Worm (Caenorhabditis elegans) whole organism, late embryonic: ENCODE results near the gene eif-3.G.
A peak's percentile ranks its signal among the peaks of the same experiment; 100 is the strongest.
"Not testable (repeated sequence)": the region's sequence is repeated elsewhere in the genome, so short reads cannot be mapped to it uniquely, and the experiment has no call there.

Experiments used
- F13H6.1 ChIP-seq: sonication (generic microtip); optimal IDR thresholded peaks from 2 replicates; lab custom pipeline; 2016; ENCODE audit warnings: missing genetic modification characterization, missing compliant biosample characterization
- ahr-1 ChIP-seq: sonication (generic microtip); optimal IDR thresholded peaks from 2 replicates; lab custom pipeline; 2016; ENCODE audit warnings: missing genetic modification characterization, missing compliant biosample characterization
- ama-1 ChIP-seq: fragments of 150-350 bp; optimal IDR thresholded peaks from 2 replicates; lab custom pipeline; 2014
- ceh-2 ChIP-seq: sonication (generic microtip); optimal IDR thresholded peaks from 2 replicates; lab custom pipeline; 2016; ENCODE audit warnings: missing genotype, missing genetic modification characterization, missing compliant biosample characterization
- ceh-24 ChIP-seq: sonication (generic microtip); optimal IDR thresholded peaks from 2 replicates; lab custom pipeline; 2016; ENCODE audit warnings: mild to moderate bottlenecking, missing genetic modification characterization, missing compliant biosample characterization
- ceh-6 ChIP-seq: fragments of 200-800 bp; sonication (Bioruptor generic); optimal IDR thresholded peaks from 2 replicates; lab custom pipeline; 2018; ENCODE audit warnings: mild to moderate bottlenecking, missing genetic modification characterization, missing compliant biosample characterization
- ceh-9 ChIP-seq: sonication (generic microtip); optimal IDR thresholded peaks from 2 replicates; lab custom pipeline; 2016; ENCODE audit warnings: mild to moderate bottlenecking, missing genetic modification characterization, inconsistent platforms, missing compliant biosample characterization
- elt-2 ChIP-seq: sonication (generic microtip); optimal IDR thresholded peaks from 2 replicates; lab custom pipeline; 2016; ENCODE audit warnings: missing genetic modification reagents, missing genetic modification characterization, missing compliant biosample characterization
- elt-4 ChIP-seq: sonication (generic microtip); optimal IDR thresholded peaks from 2 replicates; lab custom pipeline; 2016; ENCODE audit warnings: missing genetic modification characterization, missing compliant biosample characterization
- eyg-1 ChIP-seq: sonication (generic microtip); optimal IDR thresholded peaks from 2 replicates; lab custom pipeline; 2016; ENCODE audit warnings: missing genotype, missing genetic modification characterization, missing compliant biosample characterization
- fkh-10 ChIP-seq: fragments of 150-350 bp; optimal IDR thresholded peaks from 2 replicates; lab custom pipeline; 2014; ENCODE audit warnings: missing biosample characterization, missing genetic modification reagents, missing genetic modification characterization
- gmeb-2 ChIP-seq: sonication (generic microtip); optimal IDR thresholded peaks from 2 replicates; lab custom pipeline; 2016; ENCODE audit warnings: missing genetic modification characterization, inconsistent platforms, missing compliant biosample characterization
- hlh-15 ChIP-seq: sonication (generic microtip); optimal IDR thresholded peaks from 2 replicates; lab custom pipeline; 2016; ENCODE audit warnings: missing genetic modification characterization, missing compliant biosample characterization
- hlh-6 ChIP-seq: sonication (generic microtip); optimal IDR thresholded peaks from 2 replicates; lab custom pipeline; 2016; ENCODE audit warnings: missing genotype, missing genetic modification characterization, missing compliant biosample characterization
- lin-11 ChIP-seq: fragments of 200-800 bp; sonication (Bioruptor generic); optimal IDR thresholded peaks from 2 replicates; lab custom pipeline; 2018; ENCODE audit warnings: mild to moderate bottlenecking, missing genetic modification characterization, missing compliant biosample characterization
- madf-2 ChIP-seq: sonication (generic microtip); optimal IDR thresholded peaks from 2 replicates; lab custom pipeline; 2017; ENCODE audit warnings: missing genetic modification characterization, missing compliant biosample characterization
- nhr-11 ChIP-seq: fragments of 150-350 bp; optimal IDR thresholded peaks from 2 replicates; lab custom pipeline; 2014; ENCODE audit warnings: missing biosample characterization, missing genetic modification characterization
- nhr-232 ChIP-seq: sonication (generic microtip); optimal IDR thresholded peaks from 2 replicates; lab custom pipeline; 2016; ENCODE audit warnings: missing genetic modification characterization, missing compliant biosample characterization
- pha-2 ChIP-seq: sonication (generic microtip); optimal IDR thresholded peaks from 2 replicates; lab custom pipeline; 2017; ENCODE audit warnings: mild to moderate bottlenecking, missing genetic modification characterization, missing compliant biosample characterization
- pha-4 ChIP-seq: fragments of 150-350 bp; optimal IDR thresholded peaks from 2 replicates; lab custom pipeline; 2018; ENCODE audit warnings: missing biosample characterization, missing genetic modification reagents, missing genetic modification characterization
- pqm-1 ChIP-seq: sonication (generic microtip); optimal IDR thresholded peaks from 2 replicates; lab custom pipeline; 2016; ENCODE audit warnings: missing genetic modification characterization, missing compliant biosample characterization
- pros-1 ChIP-seq: fragments of 150-350 bp; optimal IDR thresholded peaks from 2 replicates; lab custom pipeline; 2014; ENCODE audit warnings: missing biosample characterization, missing genetic modification reagents, missing genetic modification characterization
- ref-2 ChIP-seq: sonication (generic microtip); optimal IDR thresholded peaks from 2 replicates; lab custom pipeline; 2016; ENCODE audit warnings: missing genetic modification characterization, missing compliant biosample characterization
- rnt-1 ChIP-seq: sonication (generic microtip); optimal IDR thresholded peaks from 2 replicates; lab custom pipeline; 2016; ENCODE audit warnings: missing genetic modification characterization, missing compliant biosample characterization
- sox-2 ChIP-seq: fragments of 200-800 bp; sonication (Bioruptor generic); IDR thresholded peaks from 2 replicates; pipeline ENCODE4 v1.3.6; 2022; ENCODE audit warnings: missing genetic modification reagents, missing genetic modification characterization, missing compliant biosample characterization
- tbx-2 ChIP-seq: sonication (generic microtip); optimal IDR thresholded peaks from 2 replicates; lab custom pipeline; 2016; ENCODE audit warnings: missing genetic modification characterization, missing compliant biosample characterization
- tbx-7 ChIP-seq: sonication (generic microtip); optimal IDR thresholded peaks from 2 replicates; lab custom pipeline; 2016; ENCODE audit warnings: missing genotype, missing genetic modification characterization, missing compliant biosample characterization
- unc-55 ChIP-seq: sonication (generic microtip); optimal IDR thresholded peaks from 2 replicates; lab custom pipeline; 2017; ENCODE audit warnings: missing biosample characterization, missing genetic modification reagents, missing genetic modification characterization
- unc-86 ChIP-seq: sonication (generic microtip); optimal IDR thresholded peaks from 2 replicates; lab custom pipeline; 2016; ENCODE audit warnings: missing genetic modification characterization, missing compliant biosample characterization
- zip-5 ChIP-seq: sonication (generic microtip); optimal IDR thresholded peaks from 2 replicates; lab custom pipeline; 2016; ENCODE audit warnings: missing genetic modification characterization, missing compliant biosample characterization

The eif-3.G gene

ce11 chrII:8415035-8415434 is 27.5 kb upstream of the eif-3.G start:
- TF ChIP-seq tbx-2 (tag; lab: Kevin White, UChicago), result peak; percentile 60
- TF ChIP-seq ceh-6 (GFP tag; lab: Kevin White, UChicago), result no peak
- TF ChIP-seq unc-55 (GFP tag; lab: Kevin White, UChicago), result peak; percentile 1
- TF ChIP-seq pha-2, result no peak
- no peak for TF ChIP-seq lin-11 (tag; lab: Kevin White, UChicago)

ce11 chrII:8415462-8416037 is 27.0 kb upstream of the eif-3.G start:
- TF ChIP-seq ceh-24 (no peak), ahr-1 (tag; lab: Kevin White, UChicago) (no peak), elt-2 (tag; lab: Kevin White, UChicago) (peak; percentile 1), sox-2 (peak; percentile 22; the same call in 1 of the 2 replicates)

- peak; percentile 60 for TF ChIP-seq unc-55 (GFP tag; lab: Kevin White, UChicago)
- TF ChIP-seq gmeb-2 (tag; lab: Kevin White, UChicago), result no peak
Measured at ce11 chrII:8417059-8417668, 25.4 kb upstream of the eif-3.G start, which contains the start of gene fdgt-2. Gene fdgt-2 (plus strand): TSS chrII:8417618.

ce11 chrII:8419015-8419414 is 23.6 kb upstream of the eif-3.G start:
- TF ChIP-seq ref-2 (tag; lab: Kevin White, UChicago), result no peak
- TF ChIP-seq pqm-1, result no peak
- TF ChIP-seq zip-5 (tag; lab: Kevin White, UChicago), result no peak
- no peak for TF ChIP-seq unc-86 (tag; lab: Kevin White, UChicago)
- TF ChIP-seq madf-2 (tag; lab: Kevin White, UChicago), result no peak

ce11 chrII:8419798-8420197 is 22.8 kb upstream of the eif-3.G start, which contains the start of gene F14E5.8:
Gene F14E5.8 (plus strand): TSS chrII:8420098.
- TF ChIP-seq tbx-7 (tag; lab: Kevin White, UChicago); pqm-1; madf-2 (tag; lab: Kevin White, UChicago): not testable (repeated sequence)

- TF ChIP-seq elt-2 (tag; lab: Kevin White, UChicago) (no peak), hlh-6 (tag; lab: Kevin White, UChicago) (no peak), rnt-1 (tag; lab: Kevin White, UChicago) (no peak), ama-1 (no peak), ceh-9 (no peak), ceh-2 (tag; lab: Kevin White, UChicago) (no peak), nhr-11 (no peak), sox-2 (no peak), fkh-10 (GFP tag; lab: Kevin White, UChicago) (no peak), pqm-1 (no peak), tbx-7 (tag; lab: Kevin White, UChicago) (no peak), pha-4 (no peak), F13H6.1 (tag; lab: Kevin White, UChicago) (no peak), elt-4 (tag; lab: Kevin White, UChicago) (no peak), pros-1 (tag; lab: Kevin White, UChicago) (no peak)
Measured at ce11 chrII:8420775-8421388, 21.7 kb upstream of the eif-3.G start.

- TF ChIP-seq nhr-232 (tag; lab: Kevin White, UChicago), result no peak
- TF ChIP-seq sox-2, result no peak
- no peak for TF ChIP-seq hlh-15 (tag; lab: Kevin White, UChicago)
- TF ChIP-seq eyg-1, result no peak
Measured at ce11 chrII:8428758-8428946, 13.9 kb upstream of the eif-3.G start, which contains the start of gene F14E5.2. Gene F14E5.2 (minus strand): TSS chrII:8428858.
